Worm (Caenorhabditis elegans): ENCODE data around the gene ZK643.5.

- TF ChIP-seq daf-12 (tag; optimal IDR thresholded peaks at IDR 0.05), result no peak
- TF ChIP-seq nhr-28 (tag; optimal IDR thresholded peaks at IDR 0.05), result no peak
- no peak for TF ChIP-seq egl-27 (tag; optimal IDR thresholded peaks at IDR 0.05)
- TF ChIP-seq ztf-11 (tag; optimal IDR thresholded peaks at IDR 0.05), result no peak
Measured at ce11 chrIII:8967639-8968038, 11.6 kb upstream of the ZK643.5 start, which contains the start of the genes bud-13 and rpap-2.

Data from whole organism, L3 larva.